Fruit fly (Drosophila melanogaster) whole organism, embryonic: ENCODE data around the gene Smu1.

Experiments
- Adf1 ChIP-seq: fragments of 200-800 bp; sonication (Bioruptor generic); IDR thresholded peaks from 2 replicates; pipeline ENCODE4 v1.3.6; 2022; ENCODE audit warnings: missing biosample characterization, missing genetic modification characterization
- CG10209 ChIP-seq: fragments of 200-800 bp; sonication (Bioruptor generic); optimal IDR thresholded peaks from 3 replicates; lab custom pipeline; 2017; ENCODE audit warnings: missing biosample characterization, mild to moderate bottlenecking, missing genetic modification characterization, missing genetic modification reagents
- CG11398 ChIP-seq: fragments of 200-800 bp; sonication (Bioruptor generic); optimal IDR thresholded peaks from 2 replicates; lab custom pipeline; 2016; ENCODE audit warnings: missing biosample characterization, missing genetic modification characterization
- CG11560 ChIP-seq: fragments of 200-800 bp; sonication (Bioruptor generic); IDR thresholded peaks from 3 replicates; pipeline ENCODE4 v1.3.6; 2022; ENCODE audit warnings: missing biosample characterization, missing genetic modification characterization
- CG11695 ChIP-seq: fragments of 200-800 bp; sonication (Bioruptor generic); IDR thresholded peaks from 3 replicates; pipeline ENCODE4 v1.3.6; 2022; ENCODE audit warnings: missing biosample characterization, missing genetic modification characterization
- CG11723 ChIP-seq: fragments of 200-800 bp; sonication (Bioruptor generic); optimal IDR thresholded peaks from 2 replicates; lab custom pipeline; 2017; ENCODE audit warnings: missing biosample characterization, mild to moderate bottlenecking, missing genetic modification characterization
- CG1233 ChIP-seq: fragments of 200-800 bp; sonication (Bioruptor generic); optimal IDR thresholded peaks from 4 replicates; lab custom pipeline; 2018; ENCODE audit warnings: missing biosample characterization, mild to moderate bottlenecking, missing genetic modification characterization
- CG13287 ChIP-seq: fragments of 200-800 bp; sonication (Bioruptor generic); IDR thresholded peaks from 2 replicates; pipeline ENCODE4 v1.3.6; 2022; ENCODE audit warnings: missing biosample characterization, missing genetic modification characterization; ENCODE audit not compliant: partially characterized antibody
- CG13775 ChIP-seq: fragments of 200-800 bp; sonication (Bioruptor generic); optimal IDR thresholded peaks from 3 replicates; lab custom pipeline; 2017; ENCODE audit warnings: missing biosample characterization, mild to moderate bottlenecking, missing genetic modification characterization
- CG1647 ChIP-seq: fragments of 200-800 bp; sonication (Bioruptor generic); optimal IDR thresholded peaks from 3 replicates; lab custom pipeline; 2016; ENCODE audit warnings: missing biosample characterization, missing genetic modification characterization
- CG16779 ChIP-seq: fragments of 200-800 bp; sonication (Bioruptor generic); IDR thresholded peaks from 2 replicates; pipeline ENCODE4 v1.3.6; 2022; ENCODE audit warnings: missing biosample characterization, missing genetic modification characterization
- CG17186 ChIP-seq: fragments of 200-800 bp; sonication (Bioruptor generic); optimal IDR thresholded peaks from 3 replicates; lab custom pipeline; 2017; ENCODE audit warnings: missing biosample characterization, missing genetic modification reagents, missing genetic modification characterization
- CG17612 ChIP-seq: fragments of 200-800 bp; sonication (Bioruptor generic); IDR thresholded peaks from 2 replicates; pipeline ENCODE4 v1.3.6; 2022; ENCODE audit warnings: missing biosample characterization, missing genetic modification characterization
- CG17912 ChIP-seq: fragments of 200-800 bp; sonication (Bioruptor generic); optimal IDR thresholded peaks from 2 replicates; lab custom pipeline; 2018; ENCODE audit warnings: missing biosample characterization, mild to moderate bottlenecking, missing genetic modification characterization
- CG1792 ChIP-seq: fragments of 200-800 bp; sonication (Bioruptor generic); optimal IDR thresholded peaks from 2 replicates; lab custom pipeline; 2016; ENCODE audit warnings: missing biosample characterization, missing genetic modification characterization
- CG2712 ChIP-seq: fragments of 200-800 bp; optimal IDR thresholded peaks from 3 replicates; lab custom pipeline; 2019; ENCODE audit warnings: missing biosample characterization, mild to moderate bottlenecking, missing genetic modification characterization, moderate library complexity
- CG31224 ChIP-seq: fragments of 200-800 bp; sonication (Bioruptor generic); IDR thresholded peaks from 2 replicates; pipeline ENCODE4 v1.3.6; 2022; ENCODE audit warnings: missing biosample characterization, missing genetic modification characterization
- CG33557 ChIP-seq: fragments of 200-800 bp; sonication (Bioruptor generic); optimal IDR thresholded peaks from 2 replicates; lab custom pipeline; 2019; ENCODE audit warnings: missing biosample characterization, mild to moderate bottlenecking, missing genetic modification characterization, moderate library complexity
- CG4282 ChIP-seq: fragments of 200-800 bp; sonication (Bioruptor generic); optimal IDR thresholded peaks from 2 replicates; lab custom pipeline; 2016; ENCODE audit warnings: missing biosample characterization, missing genetic modification characterization
- CG4820 ChIP-seq: fragments of 200-800 bp; sonication (Bioruptor generic); optimal IDR thresholded peaks from 3 replicates; lab custom pipeline; 2016; ENCODE audit warnings: missing biosample characterization, missing genetic modification characterization
- CG7357 ChIP-seq: fragments of 200-800 bp; sonication (Bioruptor generic); IDR thresholded peaks from 3 replicates; pipeline ENCODE4 v1.3.6; 2022; ENCODE audit warnings: missing biosample characterization, missing genetic modification characterization
- CG8290 ChIP-seq, 3 experiments: fragments of 200-800 bp; sonication (Bioruptor generic); optimal IDR thresholded peaks; 2 replicates each; lab custom pipeline; 2016 to 2019; ENCODE audit warnings: missing biosample characterization in 3 of 3, missing genetic modification characterization in 3 of 3, mild to moderate bottlenecking in 2 of 3, moderate library complexity in 1 of 3
- CG9215 ChIP-seq: fragments of 200-800 bp; sonication (Bioruptor generic); IDR thresholded peaks from 2 replicates; pipeline ENCODE4 v1.3.6; 2022; ENCODE audit warnings: missing biosample characterization, missing genetic modification characterization
- CHES-1-like ChIP-seq: fragments of 200-800 bp; sonication (Bioruptor generic); optimal IDR thresholded peaks from 2 replicates; lab custom pipeline; 2016; ENCODE audit warnings: missing biosample characterization, missing genetic modification characterization
- Dek ChIP-seq: fragments of 200-800 bp; sonication (Bioruptor generic); optimal IDR thresholded peaks from 3 replicates; lab custom pipeline; 2019; ENCODE audit warnings: missing biosample characterization, mild to moderate bottlenecking, missing genetic modification characterization, moderate library complexity
- Doc2 ChIP-seq: fragments of 200-800 bp; sonication (Bioruptor generic); IDR thresholded peaks from 2 replicates; pipeline ENCODE4 v1.3.6; 2022; ENCODE audit warnings: missing biosample characterization, missing genetic modification characterization
- Gug ChIP-seq: fragments of 200-800 bp; sonication (Bioruptor generic); IDR thresholded peaks from 4 replicates; pipeline ENCODE4 v1.3.6; 2022; ENCODE audit warnings: missing biosample characterization, missing genetic modification characterization
- H15 ChIP-seq: fragments of 200-800 bp; sonication (Bioruptor generic); IDR thresholded peaks from 3 replicates; pipeline ENCODE4 v1.3.6; 2022; ENCODE audit warnings: missing biosample characterization, missing genetic modification characterization
- Hr3 ChIP-seq: fragments of 200-800 bp; sonication (Bioruptor generic); optimal IDR thresholded peaks from 3 replicates; lab custom pipeline; 2016; ENCODE audit warnings: missing biosample characterization, missing genetic modification characterization
- Meics ChIP-seq: fragments of 200-800 bp; sonication (Bioruptor generic); optimal IDR thresholded peaks from 2 replicates; lab custom pipeline; 2017; ENCODE audit warnings: missing biosample characterization, mild to moderate bottlenecking, missing genetic modification characterization
- NFAT ChIP-seq: fragments of 200-800 bp; sonication (Bioruptor generic); IDR thresholded peaks from 2 replicates; pipeline ENCODE4 v1.3.6; 2022; ENCODE audit warnings: missing biosample characterization, missing genetic modification characterization
- Oli ChIP-seq: fragments of 200-800 bp; sonication (Bioruptor generic); optimal IDR thresholded peaks from 2 replicates; lab custom pipeline; 2018; ENCODE audit warnings: missing biosample characterization, mild to moderate bottlenecking, missing genetic modification characterization, moderate library complexity
- Sox102F ChIP-seq: fragments of 200-800 bp; sonication (Bioruptor generic); optimal IDR thresholded peaks from 2 replicates; lab custom pipeline; 2018; ENCODE audit warnings: missing biosample characterization, mild to moderate bottlenecking, missing genetic modification characterization, moderate library complexity
- Usf ChIP-seq: fragments of 200-800 bp; sonication (Bioruptor generic); optimal IDR thresholded peaks from 2 replicates; lab custom pipeline; 2017; ENCODE audit warnings: missing genotype, missing biosample characterization, missing genetic modification characterization
- ara ChIP-seq: fragments of 200-800 bp; sonication (Bioruptor generic); IDR thresholded peaks from 2 replicates; pipeline ENCODE4 v1.3.6; 2022; ENCODE audit warnings: missing biosample characterization, missing genetic modification characterization
- bab2 ChIP-seq: fragments of 200-800 bp; sonication (Bioruptor generic); optimal IDR thresholded peaks from 2 replicates; lab custom pipeline; 2016; ENCODE audit warnings: missing biosample characterization, missing genetic modification characterization
- cg ChIP-seq: fragments of 200-800 bp; sonication (Bioruptor generic); optimal IDR thresholded peaks from 3 replicates; lab custom pipeline; 2019; ENCODE audit warnings: missing biosample characterization, mild to moderate bottlenecking, missing genetic modification characterization, moderate library complexity
- dpn ChIP-seq, 2 experiments: fragments of 200-800 bp; sonication (Bioruptor generic); optimal IDR thresholded peaks; 3 replicates each; lab custom pipeline; 2016; ENCODE audit warnings: missing biosample characterization in 2 of 2, missing genetic modification characterization in 2 of 2
- ewg ChIP-seq: fragments of 200-800 bp; sonication (Bioruptor generic); optimal IDR thresholded peaks from 3 replicates; lab custom pipeline; 2017; ENCODE audit warnings: mild to moderate bottlenecking, missing biosample characterization, missing genetic modification reagents, missing genetic modification characterization
- gem ChIP-seq: fragments of 200-800 bp; sonication (Bioruptor generic); optimal IDR thresholded peaks from 2 replicates; lab custom pipeline; 2019; ENCODE audit warnings: missing biosample characterization, mild to moderate bottlenecking, missing genetic modification characterization, moderate library complexity
- lbe ChIP-seq: fragments of 200-800 bp; sonication (Bioruptor generic); optimal IDR thresholded peaks from 2 replicates; lab custom pipeline; 2016; ENCODE audit warnings: missing biosample characterization, mild to moderate bottlenecking, missing genetic modification characterization
- pho ChIP-seq: fragments of 200-800 bp; sonication (Bioruptor generic); optimal IDR thresholded peaks from 2 replicates; lab custom pipeline; 2016; ENCODE audit warnings: missing biosample characterization, missing genetic modification characterization
- pros ChIP-seq: fragments of 200-800 bp; sonication (Bioruptor generic); optimal IDR thresholded peaks from 3 replicates; lab custom pipeline; 2019; ENCODE audit warnings: missing biosample characterization, mild to moderate bottlenecking, missing genetic modification characterization, moderate library complexity
- pzg ChIP-seq: fragments of 200-800 bp; sonication (Bioruptor generic); optimal IDR thresholded peaks from 3 replicates; lab custom pipeline; 2018; ENCODE audit warnings: missing biosample characterization, mild to moderate bottlenecking, missing genetic modification characterization, moderate library complexity
- salm ChIP-seq: fragments of 200-800 bp; sonication (Bioruptor generic); optimal IDR thresholded peaks from 2 replicates; lab custom pipeline; 2018; ENCODE audit warnings: missing biosample characterization, mild to moderate bottlenecking, missing genetic modification characterization
- schlank ChIP-seq: fragments of 200-800 bp; sonication (Bioruptor generic); optimal IDR thresholded peaks from 2 replicates; lab custom pipeline; 2018; ENCODE audit warnings: missing biosample characterization, mild to moderate bottlenecking, missing genetic modification characterization
- sug ChIP-seq: fragments of 200-800 bp; optimal IDR thresholded peaks from 2 replicates; lab custom pipeline; 2019; ENCODE audit warnings: missing biosample characterization, mild to moderate bottlenecking, missing genetic modification characterization, moderate library complexity
- ttk ChIP-seq: fragments of 200-800 bp; sonication (Bioruptor generic); IDR thresholded peaks from 2 replicates; pipeline ENCODE4 v2.1.2; 2022; ENCODE audit warnings: missing biosample characterization, missing genetic modification characterization
- tup ChIP-seq: fragments of 200-800 bp; sonication (Bioruptor generic); optimal IDR thresholded peaks from 2 replicates; lab custom pipeline; 2016; ENCODE audit warnings: missing biosample characterization, mild to moderate bottlenecking, missing genetic modification characterization, moderate library complexity
- vvl ChIP-seq: fragments of 200-800 bp; sonication (Bioruptor generic); IDR thresholded peaks from 2 replicates; pipeline ENCODE4 v1.3.6; 2022; ENCODE audit warnings: missing biosample characterization, missing genetic modification characterization

The Smu1 gene

DNA sequence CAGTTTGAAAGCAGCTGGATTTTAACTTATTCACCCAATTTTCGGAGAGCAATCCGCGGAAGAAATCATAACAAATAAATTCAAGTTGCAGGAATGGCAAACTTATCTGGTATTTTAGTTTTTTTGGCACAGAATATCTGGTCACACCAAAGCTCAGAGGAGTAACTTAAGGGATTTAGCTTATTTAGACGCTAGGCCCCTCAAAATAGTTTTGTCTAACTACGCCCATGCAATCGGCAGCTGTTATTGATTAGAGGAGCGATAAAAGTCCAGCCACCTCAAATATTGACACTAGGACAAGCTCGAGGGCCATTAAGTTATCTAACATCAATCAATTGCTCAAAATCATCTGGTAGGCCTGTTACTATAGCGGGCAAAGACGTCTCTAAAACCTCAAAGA, 47.6 kb upstream of the Smu1 start, which contains the start of the genes GatA and P5cr (continued):
- TF ChIP-seq dpn (GFP tag; optimal IDR thresholded peaks at IDR 0.05; lab: Kevin White, UChicago) (peak; percentile 83 to 92), CG4820 (GFP tag; lab: Kevin White, UChicago) (peak; percentile 47), Hr3 (GFP tag; lab: Kevin White, UChicago) (peak; percentile 72), ttk (GFP tag; lab: Robert Waterston, UW) (peak; percentile 31; the same call in 1 of the 2 replicates), schlank (tag; lab: Kevin White, UChicago) (peak; percentile 88), cg (GFP tag; lab: Kevin White, UChicago) (no peak), lbe (peak; percentile 56), Sox102F (GFP tag; lab: Kevin White, UChicago) (peak; percentile 74), CG11695 (0 out of 3 replicates have a peak, but pooled peaks have one; percentile 10), CG13775 (peak; percentile 56), H15 (peak; percentile 74), ara (GFP tag; lab: Robert Waterston, UW) (peak; percentile 60), salm (tag; lab: Kevin White, UChicago) (peak; percentile 49), CG1792 (GFP tag; lab: Kevin White, UChicago) (peak; percentile 80), CG17912 (peak; percentile 47), Oli (tag; lab: Kevin White, UChicago) (peak; percentile 60), Usf (GFP tag; lab: Kevin White, UChicago) (peak; percentile 61), CG9215 (GFP tag; lab: Robert Waterston, UW) (peak; percentile 73), CG4282 (GFP tag; lab: Kevin White, UChicago) (peak; percentile 70), CG17612 (GFP tag; lab: Robert Waterston, UW) (no peak), CG1233 (GFP tag; lab: Kevin White, UChicago) (peak; percentile 64), bab2 (GFP tag; lab: Kevin White, UChicago) (peak; percentile 86), sug (tag; lab: Kevin White, UChicago) (peak; percentile 82), CG2712 (peak; percentile 35), Doc2 (GFP tag; lab: Robert Waterston, UW) (no peak), CG8290 (GFP tag; optimal IDR thresholded peaks at IDR 0.05; lab: Kevin White, UChicago) (no peak), CG8290 (tag; optimal IDR thresholded peaks at IDR 0.05; lab: Kevin White, UChicago) (peak in 1 of 2 experiments; percentile 98), Dek (tag; lab: Kevin White, UChicago) (peak; percentile 84), vvl (GFP tag; lab: Robert Waterston, UW) (peak; percentile 87), CG13287 (peak; percentile 33; the same call in 1 of the 2 replicates), CG31224 (peak; percentile 63; the same call in 1 of the 2 replicates), NFAT (GFP tag; lab: Robert Waterston, UW) (peak; percentile 97), Adf1 (GFP tag; lab: Robert Waterston, UW) (peak; percentile 70), CG1647 (GFP tag; lab: Kevin White, UChicago) (peak; percentile 82), CG17186 (GFP tag; lab: Kevin White, UChicago) (no peak), pho (peak; percentile 91), CG33557 (GFP tag; lab: Kevin White, UChicago) (no peak), pzg (GFP tag; lab: Kevin White, UChicago) (peak; percentile 74), CG11560 (0 out of 3 replicates have a peak, but pooled peaks have one; percentile 43), CG10209 (GFP tag; lab: Kevin White, UChicago) (peak; percentile 75), ewg (GFP tag; lab: Kevin White, UChicago) (peak; percentile 55), CHES-1-like (GFP tag; lab: Kevin White, UChicago) (peak; percentile 94), Meics (GFP tag; lab: Kevin White, UChicago) (peak; percentile 88), Gug (GFP tag; lab: Robert Waterston, UW) (peak; percentile 96), pros (GFP tag; lab: Kevin White, UChicago) (no peak), CG16779 (GFP tag; lab: Robert Waterston, UW) (peak; percentile 93), CG11723 (peak; percentile 57), CG11398 (peak; percentile 67), CG7357 (no peak), tup (peak; percentile 64), gem (tag; lab: Kevin White, UChicago) (peak; percentile 82)
